Worm (Caenorhabditis elegans) whole organism, L4 larva: ENCODE results near the gene T07E3.4.

Source experiments
- F26F4.8 ChIP-seq: fragments of 200-800 bp; sonication (Bioruptor generic); conservative IDR thresholded peaks from 2 replicates; pipeline ENCODE4 v1.3.6; 2022; ENCODE audit warnings: missing genetic modification characterization, missing compliant biosample characterization
- T20F7.1 ChIP-seq: fragments of 200-800 bp; sonication (Bioruptor generic); optimal IDR thresholded peaks from 2 replicates; lab custom pipeline; 2018; ENCODE audit warnings: mild to moderate bottlenecking, missing genetic modification characterization, missing compliant biosample characterization
- attf-4 ChIP-seq: sonication (generic microtip); optimal IDR thresholded peaks from 3 replicates; lab custom pipeline; 2017; ENCODE audit warnings: missing biosample characterization, missing genetic modification characterization
- ceh-62 ChIP-seq: sonication (generic microtip); optimal IDR thresholded peaks from 2 replicates; lab custom pipeline; 2017; ENCODE audit warnings: missing biosample characterization, missing genetic modification characterization
- ctbp-1 ChIP-seq: fragments of 200-800 bp; sonication (Bioruptor generic); IDR thresholded peaks from 2 replicates; pipeline ENCODE4 v1.3.6; 2022; ENCODE audit warnings: missing genetic modification reagents, missing genetic modification characterization, missing compliant biosample characterization
- daf-16 ChIP-seq, 3 experiments: sonication (generic microtip); optimal IDR thresholded peaks; 2 replicates each; lab custom pipeline; 2016 to 2017; ENCODE audit warnings: missing genetic modification characterization in 3 of 3, missing genetic modification reagents in 3 of 3, mild to moderate bottlenecking in 2 of 3, missing compliant biosample characterization in 2 of 3, missing biosample characterization in 1 of 3, moderate library complexity in 1 of 3
- daf-8 ChIP-seq: fragments of 200-800 bp; sonication (Bioruptor generic); IDR thresholded peaks from 2 replicates; pipeline ENCODE4 v1.3.6; 2022; ENCODE audit warnings: missing genetic modification characterization, missing compliant biosample characterization
- dmd-6 ChIP-seq: fragments of 200-800 bp; sonication (Bioruptor generic); IDR thresholded peaks from 2 replicates; pipeline ENCODE4 v1.3.6; 2022; ENCODE audit warnings: missing genetic modification reagents, missing genetic modification characterization, missing compliant biosample characterization
- dmd-8 ChIP-seq: fragments of 200-800 bp; sonication (Bioruptor generic); IDR thresholded peaks from 2 replicates; pipeline ENCODE4 v1.3.6; 2022; ENCODE audit warnings: missing genetic modification characterization, missing compliant biosample characterization
- duxl-1 ChIP-seq: sonication (generic microtip); optimal IDR thresholded peaks from 2 replicates; lab custom pipeline; 2016; ENCODE audit warnings: mild to moderate bottlenecking, missing genetic modification characterization, moderate library complexity, missing compliant biosample characterization; ENCODE audit not compliant: poor library complexity
- dve-1 ChIP-seq: sonication (generic microtip); optimal IDR thresholded peaks from 2 replicates; lab custom pipeline; 2017; ENCODE audit warnings: antibody characterized with exemption, mild to moderate bottlenecking, missing genetic modification characterization, missing compliant biosample characterization; ENCODE audit not compliant: insufficient read depth
- egl-27 ChIP-seq: sonication (generic microtip); optimal IDR thresholded peaks from 3 replicates; lab custom pipeline; 2017; ENCODE audit warnings: missing biosample characterization, missing genetic modification reagents, missing genetic modification characterization
- fos-1 ChIP-seq: fragments of 150-350 bp; optimal IDR thresholded peaks from 2 replicates; lab custom pipeline; 2014; ENCODE audit warnings: missing biosample characterization, missing genetic modification characterization
- gei-8 ChIP-seq: fragments of 200-800 bp; sonication (Bioruptor generic); optimal IDR thresholded peaks from 2 replicates; lab custom pipeline; 2018; ENCODE audit warnings: mild to moderate bottlenecking, missing genetic modification characterization, missing compliant biosample characterization
- hif-1 ChIP-seq, 2 experiments: sonication (generic microtip); optimal IDR thresholded peaks; 2 replicates each; lab custom pipeline; 2016 to 2017; ENCODE audit warnings: missing compliant biosample characterization in 2 of 2, missing genetic modification characterization in 2 of 2, missing genetic modification reagents in 2 of 2, missing genotype in 2 of 2, mild to moderate bottlenecking in 1 of 2
- hlh-11 ChIP-seq: fragments of 200-800 bp; sonication (Bioruptor generic); optimal IDR thresholded peaks from 2 replicates; lab custom pipeline; 2018; ENCODE audit warnings: mild to moderate bottlenecking, missing genetic modification characterization, missing compliant biosample characterization
- hlh-30 ChIP-seq: sonication (generic microtip); optimal IDR thresholded peaks from 2 replicates; lab custom pipeline; 2017; ENCODE audit warnings: antibody characterized with exemption, mild to moderate bottlenecking, missing genetic modification characterization, missing compliant biosample characterization; ENCODE audit not compliant: insufficient read depth
- lin-1 ChIP-seq: fragments of 200-800 bp; sonication (Bioruptor generic); IDR thresholded peaks from 2 replicates; pipeline ENCODE4 v1.3.6; 2022; ENCODE audit warnings: missing genetic modification reagents, missing genetic modification characterization, missing compliant biosample characterization
- lin-13 ChIP-seq: fragments of 150-350 bp; optimal IDR thresholded peaks from 2 replicates; lab custom pipeline; 2014; ENCODE audit warnings: missing biosample characterization, missing genetic modification reagents, missing genetic modification characterization
- lin-15B ChIP-seq: fragments of 150-350 bp; sonication (generic microtip); optimal IDR thresholded peaks from 3 replicates; lab custom pipeline; 2014; ENCODE audit warnings: missing biosample characterization, missing genetic modification characterization
- lin-29 ChIP-seq: fragments of 200-800 bp; sonication (Bioruptor generic); IDR thresholded peaks from 2 replicates; pipeline ENCODE4 v1.3.6; 2022; ENCODE audit warnings: missing genetic modification reagents, missing genetic modification characterization, missing compliant biosample characterization
- lsy-2 ChIP-seq, 2 experiments: fragments of 150-350 bp in 1 of 2; sonication (generic microtip) in 1 of 2; optimal IDR thresholded peaks; 2 replicates each; lab custom pipeline; 2014 to 2017; ENCODE audit warnings: missing biosample characterization in 2 of 2, missing genetic modification characterization in 2 of 2
- mdl-1 ChIP-seq, 2 experiments: fragments of 150-350 bp in 1 of 2; sonication (generic microtip) in 1 of 2; optimal IDR thresholded peaks; 2 replicates each; lab custom pipeline; 2014 to 2017; ENCODE audit warnings: missing biosample characterization in 2 of 2, missing genetic modification characterization in 2 of 2
- mdt-29 ChIP-seq: fragments of 200-800 bp; sonication (Bioruptor generic); IDR thresholded peaks from 2 replicates; pipeline ENCODE4 v1.3.6; 2022; ENCODE audit warnings: missing genetic modification reagents, missing genetic modification characterization, missing compliant biosample characterization
- mes-2 ChIP-seq: sonication (generic microtip); optimal IDR thresholded peaks from 2 replicates; lab custom pipeline; 2016; ENCODE audit warnings: missing genotype, mild to moderate bottlenecking, missing genetic modification characterization, missing compliant biosample characterization; ENCODE audit not compliant: poor library complexity, severe bottlenecking
- mxl-2 ChIP-seq: fragments of 200-800 bp; sonication (Bioruptor generic); conservative IDR thresholded peaks from 2 replicates; pipeline ENCODE4 v1.3.6; 2022; ENCODE audit warnings: missing genetic modification reagents, missing genetic modification characterization, missing compliant biosample characterization
- mxl-3 ChIP-seq: fragments of 200-800 bp; sonication (Bioruptor generic); optimal IDR thresholded peaks from 2 replicates; lab custom pipeline; 2018; ENCODE audit warnings: mild to moderate bottlenecking, missing genetic modification characterization, missing compliant biosample characterization
- nhr-10 ChIP-seq: fragments of 150-350 bp; optimal IDR thresholded peaks from 2 replicates; lab custom pipeline; 2014; ENCODE audit warnings: missing biosample characterization, missing genetic modification characterization
- nhr-102 ChIP-seq: sonication (generic microtip); optimal IDR thresholded peaks from 2 replicates; lab custom pipeline; 2016; ENCODE audit warnings: mild to moderate bottlenecking, missing genetic modification characterization, moderate library complexity, missing compliant biosample characterization
- nhr-111 ChIP-seq: fragments of 200-800 bp; sonication (Bioruptor generic); optimal IDR thresholded peaks from 2 replicates; lab custom pipeline; 2018; ENCODE audit warnings: mild to moderate bottlenecking, missing genetic modification characterization, missing compliant biosample characterization
- nhr-237 ChIP-seq: sonication (generic microtip); optimal IDR thresholded peaks from 2 replicates; lab custom pipeline; 2017; ENCODE audit warnings: missing biosample characterization, missing genetic modification characterization
- nhr-25 ChIP-seq: sonication (generic microtip); optimal IDR thresholded peaks from 2 replicates; lab custom pipeline; 2017; ENCODE audit warnings: missing genetic modification characterization, mild to moderate bottlenecking, missing compliant biosample characterization, antibody characterized with exemption, moderate library complexity, borderline replicate concordance; ENCODE audit not compliant: insufficient read depth
- nhr-28 ChIP-seq: fragments of 150-350 bp; optimal IDR thresholded peaks from 2 replicates; lab custom pipeline; 2014; ENCODE audit warnings: missing biosample characterization, missing genetic modification characterization
- nhr-48 ChIP-seq: sonication (generic microtip); optimal IDR thresholded peaks from 2 replicates; lab custom pipeline; 2016; ENCODE audit warnings: mild to moderate bottlenecking, missing genetic modification characterization, missing compliant biosample characterization
- nhr-77 ChIP-seq: fragments of 150-350 bp; optimal IDR thresholded peaks from 2 replicates; lab custom pipeline; 2014; ENCODE audit warnings: missing biosample characterization, missing genetic modification characterization
- php-3 ChIP-seq: fragments of 200-800 bp; sonication (Bioruptor generic); IDR thresholded peaks from 2 replicates; pipeline ENCODE4 v1.3.6; 2022; ENCODE audit warnings: missing genetic modification reagents, missing genetic modification characterization, missing compliant biosample characterization
- pqm-1 ChIP-seq: sonication (generic microtip); optimal IDR thresholded peaks from 2 replicates; lab custom pipeline; 2017; ENCODE audit warnings: missing biosample characterization, missing genetic modification characterization
- rbr-2 ChIP-seq: sonication (generic microtip); optimal IDR thresholded peaks from 2 replicates; lab custom pipeline; 2016; ENCODE audit warnings: missing genotype, missing genetic modification characterization, missing compliant biosample characterization
- saeg-2 ChIP-seq: fragments of 200-800 bp; sonication (Bioruptor generic); IDR thresholded peaks from 2 replicates; pipeline ENCODE4 v1.3.6; 2022; ENCODE audit warnings: missing genetic modification reagents, missing genetic modification characterization, missing compliant biosample characterization
- spr-1 ChIP-seq: sonication (generic microtip); optimal IDR thresholded peaks from 2 replicates; lab custom pipeline; 2016; ENCODE audit warnings: mild to moderate bottlenecking, missing genetic modification characterization, missing compliant biosample characterization
- tra-1 ChIP-seq: fragments of 200-800 bp; sonication (Bioruptor generic); IDR thresholded peaks from 2 replicates; pipeline ENCODE4 v1.3.6; 2022; ENCODE audit warnings: missing genetic modification reagents, missing genetic modification characterization, missing compliant biosample characterization
- unc-62 ChIP-seq, 3 experiments: fragments of 150-350 bp in 1 of 3; sonication (generic microtip); optimal IDR thresholded peaks in 2 of 3; peaks in 1 of 3; 1 replicate in 1 of 3; 2 replicates in 2 of 3; lab custom pipeline; 2014 to 2017; ENCODE audit warnings: missing biosample characterization in 3 of 3, missing genetic modification characterization in 3 of 3, missing genetic modification reagents in 3 of 3, missing genotype in 1 of 3

T07E3.4 gene

ce11 chrIII:6850255-6850654, 47.6 kb upstream of the T07E3.4 start, which contains the start of gene srv-1:
Gene srv-1, plus strand, starts transcription at chrIII:6850385.
- TF ChIP-seq nhr-25: no peak
- TF ChIP-seq lin-13 (GFP tag; lab: Kevin White, UChicago): no peak
- peak in 1 of 2 experiments; percentile 30 for TF ChIP-seq daf-16 (GFP tag; optimal IDR thresholded peaks at IDR 0.05; lab: Kevin White, UChicago)
- TF ChIP-seq daf-16 (tag; optimal IDR thresholded peaks at IDR 0.05; lab: Kevin White, UChicago): peak; percentile 64
- peak; percentile 93 for TF ChIP-seq nhr-48 (tag; lab: Kevin White, UChicago)
- TF ChIP-seq dmd-6: peak; percentile 97
- no peak for TF ChIP-seq nhr-237 (tag; lab: Kevin White, UChicago)
- TF ChIP-seq mxl-2 (GFP tag; lab: Robert Waterston, UW): peak; percentile 51; the same call in 1 of the 2 replicates
- no peak for TF ChIP-seq hif-1 (tag; optimal IDR thresholded peaks at IDR 0.05; lab: Kevin White, UChicago)
- TF ChIP-seq ctbp-1 (GFP tag; lab: Robert Waterston, UW): no peak
- no peak for TF ChIP-seq dmd-8 (GFP tag; lab: Robert Waterston, UW)
- TF ChIP-seq nhr-77 (tag; lab: Kevin White, UChicago): peak; percentile 41
- peak; percentile 80 for TF ChIP-seq pqm-1 (tag; lab: Kevin White, UChicago)
- peak; percentile 24 for TF ChIP-seq mxl-3 (GFP tag; lab: Kevin White, UChicago)
- TF ChIP-seq lin-1 (GFP tag; lab: Robert Waterston, UW): peak; percentile 86
- TF ChIP-seq egl-27 (tag; lab: Kevin White, UChicago): no peak
- peak; percentile 74; the same call in 1 of the 2 replicates for TF ChIP-seq tra-1 (GFP tag; lab: Robert Waterston, UW)
- no peak for TF ChIP-seq lin-29 (GFP tag; lab: Robert Waterston, UW)
- TF ChIP-seq ceh-62 (tag; lab: Kevin White, UChicago): no peak
- TF ChIP-seq daf-8 (GFP tag; lab: Robert Waterston, UW): no peak
- TF ChIP-seq duxl-1 (tag; lab: Kevin White, UChicago): no peak
- peak; percentile 66 for TF ChIP-seq dve-1 (tag; lab: Kevin White, UChicago)
- TF ChIP-seq F26F4.8 (GFP tag; lab: Robert Waterston, UW): no peak
- peak; percentile 75 for TF ChIP-seq mdt-29 (GFP tag; lab: Robert Waterston, UW)
- peak; percentile 75 for TF ChIP-seq nhr-28
- peak; percentile 43 for TF ChIP-seq fos-1 (tag; lab: Kevin White, UChicago)
- peak; percentile 41 for TF ChIP-seq hlh-30
- TF ChIP-seq mdl-1 (tag; optimal IDR thresholded peaks at IDR 0.05; lab: Kevin White, UChicago): peak in 1 of 2 experiments; percentile 52
- TF ChIP-seq spr-1 (tag; lab: Kevin White, UChicago): no peak
- TF ChIP-seq nhr-102: peak; percentile 65
- no peak for TF ChIP-seq nhr-10 (tag; lab: Kevin White, UChicago)
- no peak for TF ChIP-seq nhr-111 (GFP tag; lab: Kevin White, UChicago)
- TF ChIP-seq gei-8: no peak
- TF ChIP-seq hlh-11: peak; percentile 91
- no peak for TF ChIP-seq mes-2 (tag; lab: Kevin White, UChicago)
- no peak for TF ChIP-seq saeg-2 (GFP tag; lab: Robert Waterston, UW)
- peak in 1 of 2 experiments; percentile 13 for TF ChIP-seq lsy-2 (tag; optimal IDR thresholded peaks at IDR 0.05; lab: Kevin White, UChicago)
- TF ChIP-seq rbr-2 (tag; lab: Kevin White, UChicago): no peak
- no peak for TF ChIP-seq lin-15B (tag; lab: Kevin White, UChicago)
- no peak for TF ChIP-seq attf-4 (tag; lab: Kevin White, UChicago)
- TF ChIP-seq T20F7.1 (GFP tag; lab: Kevin White, UChicago): no peak
- TF ChIP-seq php-3: 0 out of 2 replicates have a peak, but pooled peaks have one; percentile 32
- peak in 1 of 2 experiments; percentile 31 for TF ChIP-seq unc-62 (GFP tag; optimal IDR thresholded peaks at IDR 0.05 in 1 of 2; lab: Kevin White, UChicago)
- no peak for TF ChIP-seq unc-62 (tag; optimal IDR thresholded peaks at IDR 0.05; lab: Kevin White, UChicago)
- TF ChIP-seq, all 104 proteins: peak for 20
